Fruit fly (Drosophila melanogaster) whole organism, embryonic: Measurements from ENCODE around the gene Prm.

ENCODE experiments used
- Antp ChIP-seq: fragments of 200-800 bp; sonication (Bioruptor generic); optimal IDR thresholded peaks from 3 replicates; lab custom pipeline; 2016; ENCODE audit warnings: missing biosample characterization, missing genetic modification characterization
- CG10366 ChIP-seq: fragments of 200-800 bp; sonication (Bioruptor generic); IDR thresholded peaks from 2 replicates; pipeline ENCODE4 v1.3.6; 2022; ENCODE audit warnings: missing biosample characterization, missing genetic modification characterization
- CG10979 ChIP-seq: fragments of 200-800 bp; sonication (Bioruptor generic); optimal IDR thresholded peaks from 2 replicates; lab custom pipeline; 2018; ENCODE audit warnings: missing biosample characterization, mild to moderate bottlenecking, missing genetic modification characterization, moderate library complexity
- CG12769 ChIP-seq: fragments of 200-800 bp; sonication (Bioruptor generic); optimal IDR thresholded peaks from 2 replicates; lab custom pipeline; 2019; ENCODE audit warnings: missing biosample characterization, mild to moderate bottlenecking, missing genetic modification characterization, moderate library complexity
- CG13296 ChIP-seq: fragments of 200-800 bp; sonication (Bioruptor generic); optimal IDR thresholded peaks from 3 replicates; lab custom pipeline; 2018; ENCODE audit warnings: missing biosample characterization, mild to moderate bottlenecking, missing genetic modification characterization
- CG13775 ChIP-seq: fragments of 200-800 bp; sonication (Bioruptor generic); optimal IDR thresholded peaks from 3 replicates; lab custom pipeline; 2017; ENCODE audit warnings: missing biosample characterization, mild to moderate bottlenecking, missing genetic modification characterization
- CG15269 ChIP-seq: fragments of 200-800 bp; sonication (Bioruptor generic); optimal IDR thresholded peaks from 2 replicates; lab custom pipeline; 2018; ENCODE audit warnings: missing biosample characterization, mild to moderate bottlenecking, missing genetic modification characterization, moderate library complexity
- CG17186 ChIP-seq: fragments of 200-800 bp; sonication (Bioruptor generic); optimal IDR thresholded peaks from 3 replicates; lab custom pipeline; 2017; ENCODE audit warnings: missing biosample characterization, missing genetic modification reagents, missing genetic modification characterization
- CG17829 ChIP-seq: fragments of 200-800 bp; optimal IDR thresholded peaks from 2 replicates; lab custom pipeline; 2019; ENCODE audit warnings: missing biosample characterization, mild to moderate bottlenecking, missing genetic modification characterization, moderate library complexity
- CG18764 ChIP-seq: fragments of 200-800 bp; sonication (Bioruptor generic); optimal IDR thresholded peaks from 3 replicates; lab custom pipeline; 2016; ENCODE audit warnings: missing biosample characterization, missing genetic modification characterization
- CG2129 ChIP-seq: fragments of 200-800 bp; sonication (Bioruptor generic); IDR thresholded peaks from 2 replicates; pipeline ENCODE4 v1.3.6; 2022; ENCODE audit warnings: missing biosample characterization, missing genetic modification characterization; ENCODE audit not compliant: partially characterized antibody
- CG2199 ChIP-seq: fragments of 200-800 bp; sonication (Bioruptor generic); IDR thresholded peaks from 3 replicates; pipeline ENCODE4 v1.3.6; 2022; ENCODE audit warnings: missing biosample characterization, missing genetic modification characterization
- CG2678 ChIP-seq: fragments of 200-800 bp; sonication (Bioruptor generic); optimal IDR thresholded peaks from 3 replicates; lab custom pipeline; 2019; ENCODE audit warnings: missing biosample characterization, mild to moderate bottlenecking, missing genetic modification characterization, moderate library complexity
- CG2889 ChIP-seq: fragments of 200-800 bp; sonication (Bioruptor generic); IDR thresholded peaks from 3 replicates; pipeline ENCODE4 v1.3.6; 2022; ENCODE audit warnings: missing biosample characterization, missing genetic modification characterization
- CG30431 ChIP-seq: fragments of 200-800 bp; sonication (Bioruptor generic); optimal IDR thresholded peaks from 2 replicates; lab custom pipeline; 2017; ENCODE audit warnings: missing biosample characterization, missing genetic modification characterization
- CG32767 ChIP-seq: fragments of 200-800 bp; sonication (Bioruptor generic); IDR thresholded peaks from 2 replicates; pipeline ENCODE4 v1.3.6; 2022; ENCODE audit warnings: missing biosample characterization, missing genetic modification characterization
- CG3407 ChIP-seq: fragments of 200-800 bp; sonication (Bioruptor generic); optimal IDR thresholded peaks from 2 replicates; lab custom pipeline; 2018; ENCODE audit warnings: missing biosample characterization, mild to moderate bottlenecking, missing genetic modification characterization
- CG4282 ChIP-seq: fragments of 200-800 bp; sonication (Bioruptor generic); optimal IDR thresholded peaks from 2 replicates; lab custom pipeline; 2016; ENCODE audit warnings: missing biosample characterization, missing genetic modification characterization
- CG5953 ChIP-seq: fragments of 200-800 bp; sonication (Bioruptor generic); IDR thresholded peaks from 2 replicates; pipeline ENCODE4 v1.3.6; 2022; ENCODE audit warnings: missing biosample characterization, missing genetic modification characterization
- CG6791 ChIP-seq: fragments of 200-800 bp; sonication (Bioruptor generic); IDR thresholded peaks from 3 replicates; pipeline ENCODE4 v1.3.6; 2022; ENCODE audit warnings: missing biosample characterization, missing genetic modification characterization; ENCODE audit not compliant: partially characterized antibody
- CG7839 ChIP-seq: fragments of 200-800 bp; sonication (Bioruptor generic); optimal IDR thresholded peaks from 3 replicates; lab custom pipeline; 2018; ENCODE audit warnings: missing biosample characterization, mild to moderate bottlenecking, missing genetic modification characterization, moderate library complexity
- CG8290 ChIP-seq, 3 experiments: fragments of 200-800 bp; sonication (Bioruptor generic); optimal IDR thresholded peaks; 2 replicates each; lab custom pipeline; 2016 to 2019; ENCODE audit warnings: missing biosample characterization in 3 of 3, missing genetic modification characterization in 3 of 3, mild to moderate bottlenecking in 2 of 3, moderate library complexity in 1 of 3
- D19A ChIP-seq: fragments of 200-800 bp; optimal IDR thresholded peaks from 3 replicates; lab custom pipeline; 2019; ENCODE audit warnings: missing biosample characterization, mild to moderate bottlenecking, missing genetic modification characterization, moderate library complexity
- HLH4C ChIP-seq: fragments of 200-800 bp; sonication (Bioruptor generic); IDR thresholded peaks from 3 replicates; pipeline ENCODE4 v1.3.6; 2022; ENCODE audit warnings: missing biosample characterization, missing genetic modification characterization; ENCODE audit not compliant: partially characterized antibody
- HLH54F ChIP-seq: fragments of 200-800 bp; sonication (Bioruptor generic); optimal IDR thresholded peaks from 3 replicates; lab custom pipeline; 2016; ENCODE audit warnings: missing biosample characterization, missing genetic modification characterization
- HmgD ChIP-seq: fragments of 200-800 bp; sonication (Bioruptor generic); optimal IDR thresholded peaks from 3 replicates; lab custom pipeline; 2016; ENCODE audit warnings: missing biosample characterization, missing genetic modification characterization
- Oli ChIP-seq: fragments of 200-800 bp; sonication (Bioruptor generic); optimal IDR thresholded peaks from 2 replicates; lab custom pipeline; 2018; ENCODE audit warnings: missing biosample characterization, mild to moderate bottlenecking, missing genetic modification characterization, moderate library complexity
- YL-1 ChIP-seq: fragments of 200-800 bp; sonication (Bioruptor generic); optimal IDR thresholded peaks from 3 replicates; lab custom pipeline; 2017; ENCODE audit warnings: missing biosample characterization, mild to moderate bottlenecking, missing genetic modification characterization
- bowl ChIP-seq: fragments of 200-800 bp; sonication (Bioruptor generic); IDR thresholded peaks from 2 replicates; pipeline ENCODE4 v1.3.6; 2022; ENCODE audit warnings: missing biosample characterization, missing genetic modification characterization
- chm ChIP-seq: fragments of 200-800 bp; sonication (Bioruptor generic); IDR thresholded peaks from 2 replicates; pipeline ENCODE4 v1.3.6; 2022; ENCODE audit warnings: missing biosample characterization, missing genetic modification characterization
- ci ChIP-seq: fragments of 200-800 bp; sonication (Bioruptor generic); IDR thresholded peaks from 3 replicates; pipeline ENCODE4 v1.3.6; 2022; ENCODE audit warnings: missing biosample characterization, missing genetic modification characterization
- emc ChIP-seq: fragments of 200-800 bp; sonication (Bioruptor generic); optimal IDR thresholded peaks from 2 replicates; lab custom pipeline; 2016; ENCODE audit warnings: missing biosample characterization, missing genetic modification characterization
- fd102C ChIP-seq: fragments of 200-800 bp; sonication (Bioruptor generic); optimal IDR thresholded peaks from 2 replicates; lab custom pipeline; 2018; ENCODE audit warnings: missing biosample characterization, mild to moderate bottlenecking, missing genetic modification characterization, moderate library complexity
- ftz-f1 ChIP-seq: fragments of 200-800 bp; sonication (Bioruptor generic); optimal IDR thresholded peaks from 2 replicates; lab custom pipeline; 2016; ENCODE audit warnings: missing biosample characterization, missing genetic modification characterization
- gem ChIP-seq: fragments of 200-800 bp; sonication (Bioruptor generic); optimal IDR thresholded peaks from 2 replicates; lab custom pipeline; 2019; ENCODE audit warnings: missing biosample characterization, mild to moderate bottlenecking, missing genetic modification characterization, moderate library complexity
- gfzf ChIP-seq: fragments of 200-800 bp; sonication (Bioruptor generic); optimal IDR thresholded peaks from 2 replicates; lab custom pipeline; 2016; ENCODE audit warnings: missing biosample characterization, mild to moderate bottlenecking, missing genetic modification characterization, moderate library complexity
- h ChIP-seq: fragments of >200 bp; optimal IDR thresholded peaks from 2 replicates; lab custom pipeline; 2017
- klu ChIP-seq: fragments of 200-800 bp; sonication (Bioruptor generic); IDR thresholded peaks from 2 replicates; pipeline ENCODE4 v1.3.6; 2022; ENCODE audit warnings: missing biosample characterization, missing genetic modification characterization
- kni ChIP-seq: fragments of 200-800 bp; sonication (Bioruptor generic); optimal IDR thresholded peaks from 3 replicates; lab custom pipeline; 2017; ENCODE audit warnings: mild to moderate bottlenecking, missing biosample characterization, missing genetic modification reagents, missing genetic modification characterization
- pfk ChIP-seq: fragments of 200-800 bp; sonication (Bioruptor generic); optimal IDR thresholded peaks from 2 replicates; lab custom pipeline; 2018; ENCODE audit warnings: missing biosample characterization, mild to moderate bottlenecking, missing genetic modification characterization, moderate library complexity
- row ChIP-seq: fragments of 200-800 bp; sonication (Bioruptor generic); IDR thresholded peaks from 3 replicates; pipeline ENCODE4 v1.3.6; 2022; ENCODE audit warnings: missing biosample characterization, missing genetic modification characterization
- schlank ChIP-seq: fragments of 200-800 bp; sonication (Bioruptor generic); optimal IDR thresholded peaks from 2 replicates; lab custom pipeline; 2018; ENCODE audit warnings: missing biosample characterization, mild to moderate bottlenecking, missing genetic modification characterization
- slou ChIP-seq: fragments of 200-800 bp; sonication (Bioruptor generic); optimal IDR thresholded peaks from 3 replicates; lab custom pipeline; 2016; ENCODE audit warnings: missing biosample characterization, missing genetic modification characterization
- sug ChIP-seq: fragments of 200-800 bp; optimal IDR thresholded peaks from 2 replicates; lab custom pipeline; 2019; ENCODE audit warnings: missing biosample characterization, mild to moderate bottlenecking, missing genetic modification characterization, moderate library complexity
- unpg ChIP-seq: fragments of 200-800 bp; sonication (Bioruptor generic); optimal IDR thresholded peaks from 3 replicates; lab custom pipeline; 2018; ENCODE audit warnings: missing biosample characterization, mild to moderate bottlenecking, missing genetic modification characterization, moderate library complexity
- vnd ChIP-seq: fragments of 200-800 bp; sonication (Bioruptor generic); IDR thresholded peaks from 3 replicates; pipeline ENCODE4 v1.3.6; 2022; ENCODE audit warnings: missing biosample characterization, missing genetic modification characterization; ENCODE audit not compliant: partially characterized antibody
- vvl ChIP-seq: fragments of 200-800 bp; sonication (Bioruptor generic); IDR thresholded peaks from 2 replicates; pipeline ENCODE4 v1.3.6; 2022; ENCODE audit warnings: missing biosample characterization, missing genetic modification characterization
- wek ChIP-seq: fragments of 200-800 bp; sonication (Bioruptor generic); optimal IDR thresholded peaks from 3 replicates; lab custom pipeline; 2018; ENCODE audit warnings: missing biosample characterization, mild to moderate bottlenecking, missing genetic modification characterization, moderate library complexity
- yki ChIP-seq: fragments of >200 bp; optimal IDR thresholded peaks from 3 replicates; lab custom pipeline; 2018
- zen2 ChIP-seq: fragments of 200-800 bp; sonication (Bioruptor generic); IDR thresholded peaks from 3 replicates; pipeline ENCODE4 v1.3.6; 2022; ENCODE audit warnings: missing biosample characterization, missing genetic modification characterization; ENCODE audit not compliant: partially characterized antibody

Gene Prm

dm6 chr3L:8700643-8701208 lies 44.4 kb downstream of the Prm start (continued):
- peak; percentile 26 for TF ChIP-seq CG8290 (GFP tag; optimal IDR thresholded peaks at IDR 0.05; lab: Kevin White, UChicago)
- TF ChIP-seq CG8290 (tag; optimal IDR thresholded peaks at IDR 0.05; lab: Kevin White, UChicago): peak in 1 of 2 experiments; percentile 80
- no peak for TF ChIP-seq gfzf (GFP tag; lab: Kevin White, UChicago)
- TF ChIP-seq zen2 (GFP tag; lab: Robert Waterston, UW): no peak
- TF ChIP-seq kni (GFP tag; lab: Kevin White, UChicago): peak; percentile 19
- no peak for TF ChIP-seq CG2129 (GFP tag; lab: Robert Waterston, UW)
- TF ChIP-seq CG6791 (GFP tag; lab: Robert Waterston, UW): no peak
- peak; percentile 49 for TF ChIP-seq slou (GFP tag; lab: Kevin White, UChicago)
- TF ChIP-seq Antp (GFP tag; lab: Kevin White, UChicago): peak; percentile 71
- peak; percentile 86 for TF ChIP-seq CG15269 (tag; lab: Kevin White, UChicago)
- TF ChIP-seq unpg (GFP tag; lab: Kevin White, UChicago): peak; percentile 83
- no peak for TF ChIP-seq pfk (GFP tag; lab: Kevin White, UChicago)
- no peak for TF ChIP-seq bowl (GFP tag; lab: Robert Waterston, UW)
- peak; percentile 89 for TF ChIP-seq Oli (tag; lab: Kevin White, UChicago)
- peak; percentile 4 for TF ChIP-seq HmgD (GFP tag; lab: Kevin White, UChicago)
- TF ChIP-seq ftz-f1 (GFP tag; lab: Kevin White, UChicago): no peak
- TF ChIP-seq gem (tag; lab: Kevin White, UChicago): peak; percentile 90
- TF ChIP-seq CG10366 (GFP tag; lab: Robert Waterston, UW): peak; percentile 77
- TF ChIP-seq CG2678 (tag; lab: Kevin White, UChicago): peak; percentile 89
- TF ChIP-seq CG3407 (GFP tag; lab: Kevin White, UChicago): peak; percentile 34
- TF ChIP-seq HLH54F (GFP tag; lab: Kevin White, UChicago): peak; percentile 81
- TF ChIP-seq CG18764: peak; percentile 41
- peak; percentile 80 for TF ChIP-seq CG13775 (GFP tag; lab: Kevin White, UChicago)
- TF ChIP-seq fd102C (GFP tag; lab: Kevin White, UChicago): no peak
- peak; percentile 72 for TF ChIP-seq CG17829 (tag; lab: Kevin White, UChicago)
- no peak for TF ChIP-seq yki (lab: Kevin White, UChicago)
- TF ChIP-seq klu (GFP tag; lab: Robert Waterston, UW): no peak; the same call in none of the 2 replicates
- no peak for TF ChIP-seq CG4282 (GFP tag; lab: Kevin White, UChicago)
- TF ChIP-seq sug: peak; percentile 97
- peak; percentile 88 for TF ChIP-seq CG12769 (tag; lab: Kevin White, UChicago)
- TF ChIP-seq wek (GFP tag; lab: Kevin White, UChicago): no peak
- peak; percentile 95 for TF ChIP-seq row (GFP tag; lab: Robert Waterston, UW)
- peak; percentile 70 for TF ChIP-seq vvl (GFP tag; lab: Robert Waterston, UW)
- TF ChIP-seq CG13296 (GFP tag; lab: Kevin White, UChicago): peak; percentile 71
- peak; percentile 6 for TF ChIP-seq CG17186 (GFP tag; lab: Kevin White, UChicago)
- TF ChIP-seq CG32767 (GFP tag; lab: Robert Waterston, UW): peak; percentile 71; the same call in 1 of the 2 replicates
- TF ChIP-seq HLH4C (GFP tag; lab: Robert Waterston, UW): no peak
- peak; percentile 11 for TF ChIP-seq YL-1 (GFP tag; lab: Kevin White, UChicago)
- peak; percentile 10 for TF ChIP-seq schlank (tag; lab: Kevin White, UChicago)
- peak; percentile 66 for TF ChIP-seq emc (GFP tag; lab: Kevin White, UChicago)
- TF ChIP-seq CG7839 (tag; lab: Kevin White, UChicago): peak; percentile 90
- TF ChIP-seq CG2199: no peak
- TF ChIP-seq CG30431 (GFP tag; lab: Kevin White, UChicago): peak; percentile 50
- TF ChIP-seq ci (GFP tag; lab: Robert Waterston, UW): peak; percentile 58
- peak; percentile 55; the same call in 1 of the 2 replicates for TF ChIP-seq CG5953 (GFP tag; lab: Robert Waterston, UW)
- TF ChIP-seq D19A: peak; percentile 70
- TF ChIP-seq chm (GFP tag; lab: Robert Waterston, UW): no peak; the same call in 1 of the 2 replicates
- peak; percentile 53; the same call in 2 of the 3 replicates for TF ChIP-seq CG2889 (GFP tag; lab: Robert Waterston, UW)
- no peak for TF ChIP-seq h
- no peak for TF ChIP-seq vnd (GFP tag; lab: Robert Waterston, UW)
- peak; percentile 72 for TF ChIP-seq CG10979
